Worm (Caenorhabditis elegans) whole organism, L4 larva: ENCODE measurements around the gene F32D8.5.

ENCODE experiments used
- pha-4 ChIP-seq, 2 experiments: fragments of 150-350 bp in 1 of 2; fragments of 200-800 bp in 1 of 2; sonication (Bioruptor generic) in 1 of 2; IDR thresholded peaks in 1 of 2; optimal IDR thresholded peaks in 1 of 2; 2 replicates each; pipeline versions ENCODE4 v1.3.6 to Lab custom; 2014 to 2022; ENCODE audit warnings: missing genetic modification characterization in 2 of 2, missing genetic modification reagents in 2 of 2, missing biosample characterization in 1 of 2, missing compliant biosample characterization in 1 of 2
- rbr-2 ChIP-seq: sonication (generic microtip); optimal IDR thresholded peaks from 2 replicates; lab custom pipeline; 2016; ENCODE audit warnings: missing genotype, missing genetic modification characterization, missing compliant biosample characterization
- unc-62 ChIP-seq, 3 experiments: fragments of 150-350 bp in 1 of 3; sonication (generic microtip); optimal IDR thresholded peaks in 2 of 3; peaks in 1 of 3; 1 replicate in 1 of 3; 2 replicates in 2 of 3; lab custom pipeline; 2014 to 2017; ENCODE audit warnings: missing biosample characterization in 3 of 3, missing genetic modification characterization in 3 of 3, missing genetic modification reagents in 3 of 3, missing genotype in 1 of 3

ce11 chrV:10931189-10931588, 36.6 kb downstream of the F32D8.5 start, which contains the start of gene scvp-1:
- TF ChIP-seq unc-62 (GFP tag; optimal IDR thresholded peaks at IDR 0.05 in 1 of 2; lab: Kevin White, UChicago) (no peak), unc-62 (tag; optimal IDR thresholded peaks at IDR 0.05; lab: Kevin White, UChicago) (no peak), rbr-2 (no peak), pha-4 (GFP tag; IDR thresholded peaks at IDR 0.05; lab: Robert Waterston, UW) (no peak), pha-4 (tag; optimal IDR thresholded peaks at IDR 0.05; lab: Kevin White, UChicago) (no peak)
